Fruit fly (Drosophila melanogaster) whole organism, wandering third instar larva: Measurements from ENCODE around the gene CG14270.

Experiments used
- Sp1 ChIP-seq: fragments of 200-800 bp; sonication (Bioruptor generic); optimal IDR thresholded peaks from 3 replicates; lab custom pipeline; 2019; ENCODE audit warnings: missing biosample characterization, mild to moderate bottlenecking, missing genetic modification characterization, moderate library complexity
- br ChIP-seq: fragments of 200-800 bp; sonication (Bioruptor generic); optimal IDR thresholded peaks from 2 replicates; lab custom pipeline; 2016; ENCODE audit warnings: missing biosample characterization, missing genetic modification characterization
- dmrt93B ChIP-seq: fragments of 200-800 bp; sonication (Bioruptor generic); optimal IDR thresholded peaks from 2 replicates; lab custom pipeline; 2018; ENCODE audit warnings: missing biosample characterization, mild to moderate bottlenecking, missing genetic modification characterization
- ey ChIP-seq: fragments of 200-800 bp; sonication (Bioruptor generic); optimal IDR thresholded peaks from 2 replicates; lab custom pipeline; 2016; ENCODE audit warnings: missing biosample characterization, missing genetic modification characterization
- foxo ChIP-seq, 2 experiments: fragments of 200-800 bp; sonication (Bioruptor generic); optimal IDR thresholded peaks; 2 replicates in 1 of 2; 3 replicates in 1 of 2; lab custom pipeline; 2016 to 2017; ENCODE audit warnings: missing biosample characterization in 2 of 2, missing genetic modification characterization in 2 of 2
- fru ChIP-seq: fragments of 200-800 bp; sonication (Bioruptor generic); optimal IDR thresholded peaks from 3 replicates; lab custom pipeline; 2016; ENCODE audit warnings: missing biosample characterization, mild to moderate bottlenecking, missing genetic modification characterization
- lola ChIP-seq: fragments of >200 bp; optimal IDR thresholded peaks from 2 replicates; lab custom pipeline; 2017; ENCODE audit warnings: missing biosample characterization, missing genetic modification characterization

dm6 chrX:3453038-3453819, 31.9 kb downstream of the CG14270 start:
- TF ChIP-seq lola (GFP tag; lab: Kevin White, UChicago), result no peak
- no peak for TF ChIP-seq fru (GFP tag; lab: Kevin White, UChicago)
- no peak for TF ChIP-seq br (GFP tag; lab: Kevin White, UChicago)
- TF ChIP-seq dmrt93B (GFP tag; lab: Kevin White, UChicago), result no peak
- no peak for TF ChIP-seq Sp1
- no peak for TF ChIP-seq foxo (GFP tag; optimal IDR thresholded peaks at IDR 0.05; lab: Kevin White, UChicago)
- no peak for TF ChIP-seq ey
